Fruit fly (Drosophila melanogaster) whole organism, pupa: ENCODE results near the gene CG5880.

Source experiments
- CG10348 ChIP-seq: fragments of 200-800 bp; sonication (Bioruptor generic); IDR thresholded peaks from 2 replicates; pipeline ENCODE4 v1.3.6; 2022; ENCODE audit warnings: missing biosample characterization, missing genetic modification characterization
- CG12605 ChIP-seq: fragments of 200-800 bp; sonication (Bioruptor generic); IDR thresholded peaks from 2 replicates; pipeline ENCODE4 v1.3.6; 2022; ENCODE audit warnings: missing biosample characterization, missing genetic modification characterization
- CG13204 ChIP-seq: fragments of 200-800 bp; sonication (Bioruptor generic); optimal IDR thresholded peaks from 2 replicates; lab custom pipeline; 2018; ENCODE audit warnings: missing biosample characterization, mild to moderate bottlenecking, missing genetic modification characterization, moderate library complexity
- CG14655 ChIP-seq: fragments of 200-800 bp; sonication (Bioruptor generic); optimal IDR thresholded peaks from 3 replicates; lab custom pipeline; 2017; ENCODE audit warnings: mild to moderate bottlenecking, missing biosample characterization, missing genetic modification reagents, missing genetic modification characterization
- CG15710 ChIP-seq: fragments of 200-800 bp; sonication (Bioruptor generic); optimal IDR thresholded peaks from 2 replicates; lab custom pipeline; 2018; ENCODE audit warnings: missing biosample characterization, mild to moderate bottlenecking, missing genetic modification characterization, moderate library complexity
- CG17806 ChIP-seq: fragments of 200-800 bp; sonication (Bioruptor generic); optimal IDR thresholded peaks from 2 replicates; lab custom pipeline; 2018; ENCODE audit warnings: missing biosample characterization, mild to moderate bottlenecking, missing genetic modification characterization, moderate library complexity
- CG32121 ChIP-seq: fragments of 200-800 bp; sonication (Bioruptor generic); IDR thresholded peaks from 2 replicates; pipeline ENCODE4 v1.3.6; 2022; ENCODE audit warnings: missing biosample characterization, missing genetic modification characterization
- CG34367 ChIP-seq: fragments of 200-800 bp; sonication (Bioruptor generic); optimal IDR thresholded peaks from 2 replicates; lab custom pipeline; 2018; ENCODE audit warnings: missing biosample characterization, mild to moderate bottlenecking, missing genetic modification characterization
- CG4496 ChIP-seq: fragments of 200-800 bp; sonication (Bioruptor generic); IDR thresholded peaks from 3 replicates; pipeline ENCODE4 v1.3.6; 2022; ENCODE audit warnings: missing biosample characterization, missing genetic modification characterization
- CG8159 ChIP-seq: fragments of 200-800 bp; sonication (Bioruptor generic); optimal IDR thresholded peaks from 3 replicates; lab custom pipeline; 2018; ENCODE audit warnings: missing biosample characterization, mild to moderate bottlenecking, missing genetic modification characterization, moderate library complexity
- CG8301 ChIP-seq: fragments of 200-800 bp; sonication (Bioruptor generic); optimal IDR thresholded peaks from 2 replicates; lab custom pipeline; 2018; ENCODE audit warnings: missing biosample characterization, mild to moderate bottlenecking, missing genetic modification characterization
- CG9948 ChIP-seq: fragments of 200-800 bp; sonication (Bioruptor generic); optimal IDR thresholded peaks from 2 replicates; lab custom pipeline; 2018; ENCODE audit warnings: missing biosample characterization, mild to moderate bottlenecking, missing genetic modification characterization, moderate library complexity
- D1 ChIP-seq: fragments of 200-800 bp; sonication (Bioruptor generic); optimal IDR thresholded peaks from 2 replicates; lab custom pipeline; 2018; ENCODE audit warnings: missing biosample characterization, mild to moderate bottlenecking, missing genetic modification characterization, moderate library complexity
- EcR ChIP-seq: fragments of 200-800 bp; sonication (Bioruptor generic); optimal IDR thresholded peaks from 3 replicates; lab custom pipeline; 2019; ENCODE audit warnings: missing biosample characterization, missing genetic modification characterization, mild to moderate bottlenecking, moderate library complexity, missing genetic modification reagents
- Ets98B ChIP-seq: fragments of 200-800 bp; sonication (Bioruptor generic); IDR thresholded peaks from 2 replicates; pipeline ENCODE4 v1.3.6; 2022; ENCODE audit warnings: missing biosample characterization, missing genetic modification characterization
- Pif1A ChIP-seq: fragments of 200-800 bp; sonication (Bioruptor generic); optimal IDR thresholded peaks from 3 replicates; lab custom pipeline; 2016; ENCODE audit warnings: missing biosample characterization, missing genetic modification characterization
- Pif1B ChIP-seq: fragments of 200-800 bp; sonication (Bioruptor generic); optimal IDR thresholded peaks from 3 replicates; lab custom pipeline; 2016; ENCODE audit warnings: missing biosample characterization, missing genetic modification characterization
- Snoo ChIP-seq: fragments of 200-800 bp; sonication (Bioruptor generic); optimal IDR thresholded peaks from 3 replicates; lab custom pipeline; 2017; ENCODE audit warnings: missing biosample characterization, mild to moderate bottlenecking, missing genetic modification characterization, inconsistent platforms
- fd96Ca ChIP-seq: fragments of 200-800 bp; sonication (Bioruptor generic); IDR thresholded peaks from 3 replicates; pipeline ENCODE4 v1.3.6; 2022; ENCODE audit warnings: missing biosample characterization, missing genetic modification characterization
- gl ChIP-seq: fragments of 200-800 bp; sonication (Bioruptor generic); optimal IDR thresholded peaks from 2 replicates; lab custom pipeline; 2018; ENCODE audit warnings: missing biosample characterization, mild to moderate bottlenecking, missing genetic modification characterization
- rn ChIP-seq: fragments of 200-800 bp; sonication (Bioruptor generic); IDR thresholded peaks from 2 replicates; pipeline ENCODE4 v1.3.6; 2022; ENCODE audit warnings: missing biosample characterization, missing genetic modification characterization

CG5880 gene

dm6 chr3R:27075694-27076093, 40.9 kb upstream of the CG5880 start, which contains the start of gene CG14257:
Gene CG14257 (plus strand): TSS chr3R:27075870.
- TF ChIP-seq CG4496 (GFP tag; lab: Robert Waterston, UW) (0 out of 3 replicates have a peak, but pooled peaks have one; percentile 34), CG13204 (no peak), Pif1B (GFP tag; lab: Kevin White, UChicago) (no peak), CG10348 (GFP tag; lab: Robert Waterston, UW) (no peak), rn (no peak), CG8301 (no peak), CG15710 (tag; lab: Kevin White, UChicago) (no peak), CG12605 (GFP tag; lab: Robert Waterston, UW) (0 out of 2 replicates have a peak, but pooled peaks have one; percentile 34), Pif1A (GFP tag; lab: Kevin White, UChicago) (no peak), CG8159 (tag; lab: Kevin White, UChicago) (no peak), EcR (GFP tag; lab: Kevin White, UChicago) (no peak), gl (tag; lab: Kevin White, UChicago) (no peak), CG9948 (tag; lab: Kevin White, UChicago) (no peak), Ets98B (GFP tag; lab: Robert Waterston, UW) (no peak; the same call in 1 of the 2 replicates), D1 (tag; lab: Kevin White, UChicago) (no peak)

- TF ChIP-seq EcR (GFP tag; lab: Kevin White, UChicago) (no peak), CG34367 (tag; lab: Kevin White, UChicago) (no peak), CG9948 (tag; lab: Kevin White, UChicago) (no peak)
These were observed 39.9 kb upstream of the CG5880 start for dm6 chr3R:27076618-27077017.

- no peak for TF ChIP-seq CG12605 (GFP tag; lab: Robert Waterston, UW)
- no peak for TF ChIP-seq CG34367 (tag; lab: Kevin White, UChicago)
- no peak for TF ChIP-seq CG9948 (tag; lab: Kevin White, UChicago)
- no peak for TF ChIP-seq CG8301
- no peak for TF ChIP-seq CG17806 (tag; lab: Kevin White, UChicago)
- TF ChIP-seq Ets98B (GFP tag; lab: Robert Waterston, UW) = no peak
- TF ChIP-seq CG15710 (tag; lab: Kevin White, UChicago) = no peak
- TF ChIP-seq, all 21 proteins: peak for 0
These were observed 33.8 kb upstream of the CG5880 start for dm6 chr3R:27082752-27083151.

- TF ChIP-seq rn = no peak
- TF ChIP-seq CG12605 (GFP tag; lab: Robert Waterston, UW) = peak; percentile 62
- no peak for TF ChIP-seq Pif1B (GFP tag; lab: Kevin White, UChicago)
- peak; percentile 42 for TF ChIP-seq CG14655 (GFP tag; lab: Kevin White, UChicago)
- peak; percentile 74 for TF ChIP-seq CG8159 (tag; lab: Kevin White, UChicago)
- peak; percentile 91 for TF ChIP-seq EcR (GFP tag; lab: Kevin White, UChicago)
- TF ChIP-seq CG9948 (tag; lab: Kevin White, UChicago) = peak; percentile 18
- TF ChIP-seq CG10348 (GFP tag; lab: Robert Waterston, UW) = no peak
- TF ChIP-seq D1 (tag; lab: Kevin White, UChicago) = no peak
- TF ChIP-seq CG32121 (GFP tag; lab: Robert Waterston, UW) = peak; percentile 25; the same call in 1 of the 2 replicates
- TF ChIP-seq CG17806 (tag; lab: Kevin White, UChicago) = peak; percentile 54
- no peak for TF ChIP-seq fd96Ca
- 0 out of 2 replicates have a peak, but pooled peaks have one; percentile 10 for TF ChIP-seq Ets98B (GFP tag; lab: Robert Waterston, UW)
- peak; percentile 62 for TF ChIP-seq Pif1A (GFP tag; lab: Kevin White, UChicago)
- TF ChIP-seq CG34367 (tag; lab: Kevin White, UChicago) = no peak
- no peak for TF ChIP-seq CG13204
- TF ChIP-seq CG4496 (GFP tag; lab: Robert Waterston, UW) = peak; percentile 70; the same call in 2 of the 3 replicates
- no peak for TF ChIP-seq Snoo
- TF ChIP-seq CG8301 = peak; percentile 6
- no peak for TF ChIP-seq CG15710 (tag; lab: Kevin White, UChicago)
- peak; percentile 11 for TF ChIP-seq gl (tag; lab: Kevin White, UChicago)
These were observed 32.0 kb upstream of the CG5880 start for dm6 chr3R:27084528-27085052.

dm6 chr3R:27087549-27087948, 29.0 kb upstream of the CG5880 start, which contains the start of gene Cpr97Ea:
Gene Cpr97Ea (minus strand): TSS chr3R:27087778.
- TF ChIP-seq CG13204 (peak; percentile 53), fd96Ca (no peak), EcR (GFP tag; lab: Kevin White, UChicago) (peak; percentile 70)

- 0 out of 2 replicates have a peak, but pooled peaks have one; percentile 40 for TF ChIP-seq CG32121 (GFP tag; lab: Robert Waterston, UW)
- 0 out of 2 replicates have a peak, but pooled peaks have one; percentile 24 for TF ChIP-seq Ets98B (GFP tag; lab: Robert Waterston, UW)
- TF ChIP-seq CG15710 (tag; lab: Kevin White, UChicago) = no peak
- no peak for TF ChIP-seq CG8301
- peak; percentile 15; the same call in 1 of the 3 replicates for TF ChIP-seq CG4496 (GFP tag; lab: Robert Waterston, UW)
- no peak for TF ChIP-seq CG17806 (tag; lab: Kevin White, UChicago)
- peak; percentile 44 for TF ChIP-seq EcR (GFP tag; lab: Kevin White, UChicago)
These were observed 25.4 kb upstream of the CG5880 start, which contains the start of gene Cpr97Eb for dm6 chr3R:27091106-27091505. Gene Cpr97Eb (minus strand): TSS chr3R:27091130.
